Worm (Caenorhabditis elegans): ENCODE data around the gene srab-6.

ce11 chrV:3151862-3152261 is at the start of gene srab-6:
- TF ChIP-seq mep-1 (tag; optimal IDR thresholded peaks at IDR 0.05), result no peak
- no peak for TF ChIP-seq unc-39 (tag; optimal IDR thresholded peaks at IDR 0.05)
- no peak for TF ChIP-seq elt-3 (tag; optimal IDR thresholded peaks at IDR 0.05)

Data from whole organism, mixed stage, embryonic.